Fruit fly (Drosophila melanogaster): ENCODE results near the gene CG18249.
A peak's percentile ranks its signal among the peaks of the same experiment; 100 is the strongest.

dm6 chr3R:8181412-8182108 lies 38.4 kb upstream of the CG18249 start, which contains the start of gene grn:
- TF ChIP-seq OdsH (GFP tag; optimal IDR thresholded peaks at IDR 0.05) (no peak), CG9139 (GFP tag; optimal IDR thresholded peaks at IDR 0.05) (peak; percentile 22), topi (GFP tag; optimal IDR thresholded peaks at IDR 0.05) (peak; percentile 13), Met (GFP tag; optimal IDR thresholded peaks at IDR 0.05) (no peak), Hr39 (GFP tag; optimal IDR thresholded peaks at IDR 0.05) (no peak), net (GFP tag; optimal IDR thresholded peaks at IDR 0.05) (no peak), pdm3 (GFP tag; optimal IDR thresholded peaks at IDR 0.05) (no peak), CG1621 (tag; optimal IDR thresholded peaks at IDR 0.05) (no peak), Sox102F (GFP tag; optimal IDR thresholded peaks at IDR 0.05) (no peak), eg (GFP tag; IDR thresholded peaks at IDR 0.05) (no peak), CG15336 (GFP tag; IDR thresholded peaks at IDR 0.05) (no peak), CG8632 (GFP tag; optimal IDR thresholded peaks at IDR 0.05) (no peak)

All from whole organism, prepupa.